Worm (Caenorhabditis elegans) whole organism, L3 larva: ENCODE measurements around the gene trpp-4.

Experiments
- R02D3.7 ChIP-seq: fragments of 150-350 bp; optimal IDR thresholded peaks from 2 replicates; lab custom pipeline; 2014; ENCODE audit warnings: missing biosample characterization, missing genetic modification characterization
- ceh-28 ChIP-seq: fragments of 150-350 bp; optimal IDR thresholded peaks from 2 replicates; lab custom pipeline; 2014; ENCODE audit warnings: missing biosample characterization, missing genetic modification reagents, missing genetic modification characterization
- ceh-82 ChIP-seq: fragments of 150-350 bp; optimal IDR thresholded peaks from 2 replicates; lab custom pipeline; 2014; ENCODE audit warnings: missing biosample characterization, missing genetic modification characterization
- ceh-9 ChIP-seq: sonication (generic microtip); optimal IDR thresholded peaks from 2 replicates; lab custom pipeline; 2018; ENCODE audit warnings: missing biosample characterization, missing genetic modification characterization
- daf-12 ChIP-seq: fragments of 150-350 bp; optimal IDR thresholded peaks from 2 replicates; lab custom pipeline; 2014; ENCODE audit warnings: missing biosample characterization, missing genetic modification reagents, missing genetic modification characterization
- elt-2 ChIP-seq: sonication (generic microtip); optimal IDR thresholded peaks from 2 replicates; lab custom pipeline; 2016; ENCODE audit warnings: missing genetic modification reagents, mild to moderate bottlenecking, missing genetic modification characterization, missing compliant biosample characterization
- eor-1 ChIP-seq, 2 experiments: fragments of 150-350 bp; optimal IDR thresholded peaks; 2 replicates each; lab custom pipeline; 2014 to 2018; ENCODE audit warnings: missing biosample characterization in 2 of 2, missing genetic modification characterization in 2 of 2
- fkh-10 ChIP-seq: sonication (generic microtip); optimal IDR thresholded peaks from 2 replicates; lab custom pipeline; 2017; ENCODE audit warnings: missing biosample characterization, missing genetic modification reagents, missing genetic modification characterization
- fkh-2 ChIP-seq: fragments of 150-350 bp; optimal IDR thresholded peaks from 2 replicates; lab custom pipeline; 2014; ENCODE audit warnings: missing biosample characterization, missing genetic modification reagents, missing genetic modification characterization
- fos-1 ChIP-seq: fragments of 150-350 bp; optimal IDR thresholded peaks from 2 replicates; lab custom pipeline; 2014; ENCODE audit warnings: missing biosample characterization, missing genetic modification characterization
- hmg-11 ChIP-seq: sonication (generic microtip); optimal IDR thresholded peaks from 2 replicates; lab custom pipeline; 2016; ENCODE audit warnings: missing genetic modification characterization, missing compliant biosample characterization
- jun-1 ChIP-seq: fragments of 150-350 bp; optimal IDR thresholded peaks from 2 replicates; lab custom pipeline; 2014; ENCODE audit warnings: missing biosample characterization, missing genetic modification reagents, missing genetic modification characterization
- lin-15B ChIP-seq: fragments of 150-350 bp; optimal IDR thresholded peaks from 2 replicates; lab custom pipeline; 2014; ENCODE audit warnings: missing biosample characterization, missing genetic modification characterization
- lsy-12 ChIP-seq: sonication (generic microtip); optimal IDR thresholded peaks from 2 replicates; lab custom pipeline; 2016; ENCODE audit warnings: mild to moderate bottlenecking, missing genetic modification characterization, missing compliant biosample characterization
- mdl-1 ChIP-seq: fragments of 150-350 bp; optimal IDR thresholded peaks from 2 replicates; lab custom pipeline; 2014; ENCODE audit warnings: missing biosample characterization, missing genetic modification characterization
- mml-1 ChIP-seq: fragments of 150-350 bp; sonication (generic microtip); optimal IDR thresholded peaks from 3 replicates; lab custom pipeline; 2014; ENCODE audit warnings: missing biosample characterization, missing genetic modification characterization
- nfya-1 ChIP-seq: sonication (generic microtip); optimal IDR thresholded peaks from 2 replicates; lab custom pipeline; 2017; ENCODE audit warnings: missing genetic modification characterization, mild to moderate bottlenecking, missing compliant biosample characterization, antibody characterized with exemption, moderate library complexity; ENCODE audit not compliant: insufficient read depth
- nhr-11 ChIP-seq: fragments of 150-350 bp; optimal IDR thresholded peaks from 2 replicates; lab custom pipeline; 2014; ENCODE audit warnings: missing biosample characterization, missing genetic modification characterization
- nhr-23 ChIP-seq: fragments of 150-350 bp; optimal IDR thresholded peaks from 2 replicates; lab custom pipeline; 2014; ENCODE audit warnings: missing biosample characterization, missing genetic modification reagents, missing genetic modification characterization
- nhr-237 ChIP-seq: fragments of 150-350 bp; optimal IDR thresholded peaks from 2 replicates; lab custom pipeline; 2014; ENCODE audit warnings: missing biosample characterization, missing genetic modification characterization
- nhr-25 ChIP-seq: sonication (generic microtip); optimal IDR thresholded peaks from 2 replicates; lab custom pipeline; 2017; ENCODE audit warnings: missing biosample characterization, missing genetic modification characterization
- nhr-28 ChIP-seq: fragments of 150-350 bp; optimal IDR thresholded peaks from 2 replicates; lab custom pipeline; 2014; ENCODE audit warnings: missing biosample characterization, missing genetic modification characterization
- nhr-43 ChIP-seq: sonication (generic microtip); optimal IDR thresholded peaks from 2 replicates; lab custom pipeline; 2016; ENCODE audit warnings: mild to moderate bottlenecking, missing genetic modification characterization, missing compliant biosample characterization; ENCODE audit not compliant: poor library complexity, severe bottlenecking
- nhr-67 ChIP-seq: fragments of 150-350 bp; optimal IDR thresholded peaks from 2 replicates; lab custom pipeline; 2014; ENCODE audit warnings: missing biosample characterization, missing genetic modification characterization
- nhr-77 ChIP-seq: fragments of 150-350 bp; optimal IDR thresholded peaks from 2 replicates; lab custom pipeline; 2014; ENCODE audit warnings: missing biosample characterization, missing genetic modification characterization
- pha-4 ChIP-seq: fragments of 150-350 bp; optimal IDR thresholded peaks from 2 replicates; lab custom pipeline; 2014; ENCODE audit warnings: missing biosample characterization, missing genetic modification reagents, missing genetic modification characterization
- pqm-1 ChIP-seq: fragments of 150-350 bp; optimal IDR thresholded peaks from 2 replicates; lab custom pipeline; 2017; ENCODE audit warnings: missing biosample characterization, missing genetic modification characterization, inconsistent platforms
- sea-2 ChIP-seq: fragments of 150-350 bp; sonication (generic microtip); optimal IDR thresholded peaks from 4 replicates; lab custom pipeline; 2014; ENCODE audit warnings: missing biosample characterization, missing genetic modification reagents, missing genetic modification characterization
- snpc-4 ChIP-seq: fragments of 150-350 bp; optimal IDR thresholded peaks from 2 replicates; lab custom pipeline; 2014; ENCODE audit warnings: missing biosample characterization, missing genetic modification characterization
- unc-62 ChIP-seq: fragments of 150-350 bp; sonication (generic microtip); optimal IDR thresholded peaks from 4 replicates; lab custom pipeline; 2014; ENCODE audit warnings: missing biosample characterization, missing genetic modification reagents, missing genetic modification characterization
- ztf-11 ChIP-seq: fragments of 150-350 bp; optimal IDR thresholded peaks from 2 replicates; lab custom pipeline; 2014; ENCODE audit warnings: missing biosample characterization, missing genetic modification characterization
- ztf-4 ChIP-seq: fragments of 150-350 bp; optimal IDR thresholded peaks from 2 replicates; lab custom pipeline; 2014; ENCODE audit warnings: missing biosample characterization, missing genetic modification characterization

The trpp-4 gene

DNA sequence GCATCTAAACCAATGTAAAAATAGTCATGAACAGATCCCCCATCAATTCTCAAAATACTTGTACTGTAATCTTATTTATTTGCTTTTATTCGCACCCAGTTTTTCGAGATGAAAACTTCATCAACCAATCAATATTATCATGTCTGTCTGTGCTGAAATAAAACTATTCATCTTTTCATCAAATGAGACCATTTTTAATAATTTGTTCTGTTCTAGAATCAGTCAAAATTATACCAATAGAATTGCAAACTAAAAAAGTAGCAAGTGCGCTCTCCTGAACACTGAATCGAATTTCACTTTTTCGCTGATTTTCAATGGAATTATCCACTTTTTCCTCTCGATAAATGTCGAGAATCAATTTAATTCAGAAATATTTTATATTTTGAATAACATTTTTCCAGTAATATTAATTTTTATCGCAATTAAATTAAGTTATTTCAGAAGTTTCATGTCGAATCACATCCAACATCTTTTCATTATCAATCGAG lies at the start of gene trpp-4:
TSS of gene trpp-4 (plus strand) at position 442 of the 488 bp plus-strand sequence.
- TF ChIP-seq mml-1 (tag; lab: Kevin White, UChicago), result no peak
- TF ChIP-seq eor-1 (tag; optimal IDR thresholded peaks at IDR 0.05; lab: Kevin White, UChicago), result no peak
- no peak for TF ChIP-seq nhr-11 (tag; lab: Kevin White, UChicago)
- TF ChIP-seq pha-4 (tag; lab: Kevin White, UChicago), result peak; percentile 17

DNA sequence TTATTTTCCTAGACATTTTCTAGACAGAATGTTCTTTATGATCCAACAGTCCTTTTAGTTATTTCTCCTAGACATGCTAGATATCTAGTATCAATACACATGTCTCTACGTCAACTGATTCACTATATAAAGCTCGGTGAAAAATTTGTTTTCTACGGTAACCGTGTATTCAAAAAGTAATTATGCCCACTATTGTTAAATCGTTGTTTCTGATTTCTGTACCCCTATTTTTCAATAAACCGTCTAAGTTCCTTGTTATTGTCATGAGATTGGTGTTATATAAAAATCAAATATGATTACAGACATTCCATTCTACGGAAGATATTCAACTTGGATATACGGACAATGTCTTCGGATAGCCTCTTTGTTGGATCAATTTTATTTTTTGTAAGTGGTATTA lies 47.2 kb upstream of the trpp-4 start, which contains the start of gene srx-46:
TSS of gene srx-46 (plus strand) at position 301 of the 400 bp plus-strand sequence.
- TF ChIP-seq ceh-9 (no peak), nhr-28 (no peak), lin-15B (tag; lab: Kevin White, UChicago) (no peak), nhr-23 (tag; lab: Kevin White, UChicago) (no peak)

DNA sequence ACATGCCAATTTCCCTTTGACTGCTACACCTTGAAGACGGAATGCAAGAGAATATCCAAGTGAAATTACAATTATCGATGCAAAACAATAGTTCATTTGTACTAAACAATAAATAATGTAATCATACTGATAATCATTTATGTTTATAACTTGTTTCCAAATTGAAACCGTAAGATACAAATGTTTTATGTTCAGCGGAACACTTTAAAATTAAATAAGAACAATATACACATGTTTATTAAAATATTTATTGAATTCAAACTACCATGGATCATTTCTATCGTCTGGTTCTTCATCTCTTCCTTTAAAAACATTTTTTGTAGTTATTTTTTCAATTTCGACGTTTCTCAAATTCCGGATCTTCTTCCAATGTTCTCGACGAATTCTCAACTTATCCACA lies 44.8 kb upstream of the trpp-4 start, which contains the start of gene ttr-40:
TSS of gene ttr-40 (minus strand) at position 101 of the 400 bp plus-strand sequence.
- no peak for TF ChIP-seq nhr-23 (tag; lab: Kevin White, UChicago)
- no peak for TF ChIP-seq elt-2
- TF ChIP-seq nfya-1 (tag; lab: Kevin White, UChicago), result no peak
- no peak for TF ChIP-seq ceh-82
- TF ChIP-seq pqm-1 (tag; lab: Kevin White, UChicago), result no peak
- no peak for TF ChIP-seq nhr-11 (tag; lab: Kevin White, UChicago)
- TF ChIP-seq hmg-11, result no peak
- no peak for TF ChIP-seq fkh-2 (tag; lab: Kevin White, UChicago)
- TF ChIP-seq nhr-237 (tag; lab: Kevin White, UChicago), result no peak
- no peak for TF ChIP-seq lin-15B (tag; lab: Kevin White, UChicago)
- TF ChIP-seq jun-1 (tag; lab: Kevin White, UChicago), result no peak
- no peak for TF ChIP-seq snpc-4 (tag; lab: Kevin White, UChicago)
- TF ChIP-seq lsy-12 (tag; lab: Kevin White, UChicago), result no peak
- no peak for TF ChIP-seq nhr-67 (tag; lab: Kevin White, UChicago)
- no peak for TF ChIP-seq sea-2 (GFP tag; lab: Kevin White, UChicago)
- TF ChIP-seq, all 47 proteins: peak for 0

DNA sequence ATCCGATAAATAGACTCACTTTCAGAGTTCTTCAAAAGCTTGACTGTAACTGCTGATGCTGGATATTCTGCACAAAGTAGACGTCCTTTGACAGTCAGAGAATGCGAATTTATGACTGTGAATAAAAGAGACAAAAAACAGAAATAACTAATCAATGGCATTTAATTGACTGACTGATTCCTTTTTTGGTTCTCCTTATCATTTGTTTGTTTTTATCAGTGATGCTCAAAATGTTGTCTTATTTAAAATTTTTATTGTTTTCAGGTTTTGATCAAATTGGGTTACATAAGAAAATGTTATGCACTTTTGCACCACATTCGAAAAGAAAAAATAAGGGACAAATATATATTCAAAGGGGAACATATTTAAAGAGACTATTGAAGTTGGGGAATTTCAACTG lies 43.8 kb upstream of the trpp-4 start, which contains the start of gene ttr-49:
TSS of gene ttr-49 (minus strand) at position 171 of the 400 bp plus-strand sequence.
- TF ChIP-seq fkh-2 (tag; lab: Kevin White, UChicago) (no peak), nhr-28 (no peak), hmg-11 (no peak), pqm-1 (tag; lab: Kevin White, UChicago) (peak; percentile 24), fkh-10 (no peak), fos-1 (tag; lab: Kevin White, UChicago) (no peak), mdl-1 (tag; lab: Kevin White, UChicago) (no peak), elt-2 (peak; percentile 64)

DNA sequence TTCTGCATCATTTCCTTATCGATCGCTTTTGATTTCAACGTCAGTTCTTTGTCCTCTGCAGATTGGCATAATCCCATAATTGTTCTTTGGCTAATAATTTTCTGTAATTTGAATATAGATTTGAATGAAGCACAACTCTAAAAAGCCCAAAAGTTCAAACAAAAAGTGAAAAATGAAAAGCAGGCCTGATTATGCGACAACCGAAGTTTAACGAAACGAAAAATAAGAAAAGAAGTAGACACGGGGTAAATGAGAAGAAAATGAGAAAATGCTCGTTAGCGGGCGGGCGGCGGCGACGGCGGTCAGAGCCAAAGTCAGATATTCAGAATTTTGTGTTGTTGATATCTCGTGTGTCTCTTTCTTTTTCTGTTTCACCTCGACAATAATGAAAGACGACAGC lies 40.5 kb upstream of the trpp-4 start, which contains the start of gene gpa-3:
TSS of gene gpa-3 (minus strand) at position 101 of the 400 bp plus-strand sequence.
- TF ChIP-seq lin-15B (tag; lab: Kevin White, UChicago) (no peak), pha-4 (tag; lab: Kevin White, UChicago) (no peak), R02D3.7 (tag; lab: Kevin White, UChicago) (no peak), ztf-11 (no peak), nhr-25 (tag; lab: Kevin White, UChicago) (no peak), nhr-77 (tag; lab: Kevin White, UChicago) (no peak), ceh-28 (tag; lab: Kevin White, UChicago) (no peak), nhr-43 (tag; lab: Kevin White, UChicago) (no peak), fkh-10 (no peak), ztf-4 (tag; lab: Kevin White, UChicago) (no peak), snpc-4 (tag; lab: Kevin White, UChicago) (no peak), daf-12 (tag; lab: Kevin White, UChicago) (no peak), unc-62 (no peak), lsy-12 (tag; lab: Kevin White, UChicago) (no peak), ceh-9 (no peak)
